Worm (Caenorhabditis elegans): ENCODE data around the gene B0250.5.

Gene B0250.5

ce11 chrV:20527493-20527892 lies 33.8 kb downstream of the B0250.5 start, which contains the start of gene Y38H6C.13:
Gene Y38H6C.13 (plus strand): TSS chrV:20527793.
- TF ChIP-seq ceh-48 (tag; optimal IDR thresholded peaks at IDR 0.05) (no peak), hlh-13 (GFP tag; optimal IDR thresholded peaks at IDR 0.05) (no peak), fax-1 (tag; optimal IDR thresholded peaks at IDR 0.05) (no peak), ztf-16 (tag; optimal IDR thresholded peaks at IDR 0.05) (no peak), ref-2 (tag; optimal IDR thresholded peaks at IDR 0.05) (no peak), pha-2 (tag; optimal IDR thresholded peaks at IDR 0.05) (no peak), ceh-24 (tag; optimal IDR thresholded peaks at IDR 0.05) (no peak), tbx-2 (tag; optimal IDR thresholded peaks at IDR 0.05) (no peak), fkh-6 (tag; optimal IDR thresholded peaks at IDR 0.05) (no peak), mec-3 (tag; optimal IDR thresholded peaks at IDR 0.05; ENCODE audit: borderline replicate concordance) (no peak), nhr-11 (tag; optimal IDR thresholded peaks at IDR 0.05) (no peak), odd-2 (tag; optimal IDR thresholded peaks at IDR 0.05) (no peak), ceh-19 (GFP tag; optimal IDR thresholded peaks at IDR 0.05) (no peak), pha-4 (tag; optimal IDR thresholded peaks at IDR 0.05) (no peak), npax-4 (tag; optimal IDR thresholded peaks at IDR 0.05) (no peak), ceh-9 (tag; optimal IDR thresholded peaks at IDR 0.05) (no peak), F13H6.1 (tag; optimal IDR thresholded peaks at IDR 0.05) (no peak), tbx-7 (tag; optimal IDR thresholded peaks at IDR 0.05) (no peak)

DNA sequence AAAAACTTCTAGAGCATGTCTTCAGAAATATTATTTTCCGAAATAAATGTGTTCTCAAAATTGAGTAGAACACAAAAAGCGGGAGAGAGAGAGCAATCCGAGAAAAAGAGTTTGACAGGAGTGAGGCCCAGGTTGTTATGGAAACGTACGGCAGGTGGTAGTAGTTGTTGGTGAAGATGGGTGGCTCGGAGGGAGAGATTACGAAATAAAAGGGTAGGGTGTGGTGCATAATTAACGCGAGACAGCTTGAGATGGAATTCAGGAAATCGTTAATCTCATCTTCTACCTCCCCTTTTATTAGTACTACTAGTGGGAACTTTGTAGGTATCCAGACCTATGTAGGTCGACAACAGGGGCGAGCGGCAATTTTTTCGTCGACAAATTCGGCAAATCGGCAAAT lies 40.3 kb downstream of the B0250.5 start, which contains the start of gene famh-161:
famh-161 (minus strand) TSS at position 101 of the 400 bp plus-strand sequence.
- TF ChIP-seq dmd-4 (tag; optimal IDR thresholded peaks at IDR 0.05; ENCODE audit: borderline replicate concordance) (no peak), lin-11 (tag; optimal IDR thresholded peaks at IDR 0.05) (no peak), eyg-1 (tag; optimal IDR thresholded peaks at IDR 0.05) (no peak), ceh-45 (GFP tag; IDR thresholded peaks at IDR 0.05) (no peak), sdc-2 (tag; optimal IDR thresholded peaks at IDR 0.05) (no peak), che-1 (tag; optimal IDR thresholded peaks at IDR 0.05) (no peak), ahr-1 (tag; optimal IDR thresholded peaks at IDR 0.05) (no peak), ceh-18 (tag; optimal IDR thresholded peaks at IDR 0.05) (no peak), ceh-30 (tag; optimal IDR thresholded peaks at IDR 0.05) (no peak), elt-4 (tag; optimal IDR thresholded peaks at IDR 0.05) (no peak), ceh-22 (tag; optimal IDR thresholded peaks at IDR 0.05) (no peak), ttx-3 (tag; optimal IDR thresholded peaks at IDR 0.05) (no peak), Y22D7AL.16 (tag; optimal IDR thresholded peaks at IDR 0.05) (no peak), unc-55 (GFP tag; optimal IDR thresholded peaks at IDR 0.05) (no peak), C38D4.7 (GFP tag; optimal IDR thresholded peaks at IDR 0.05) (no peak), fkh-10 (GFP tag; optimal IDR thresholded peaks at IDR 0.05) (no peak)

DNA sequence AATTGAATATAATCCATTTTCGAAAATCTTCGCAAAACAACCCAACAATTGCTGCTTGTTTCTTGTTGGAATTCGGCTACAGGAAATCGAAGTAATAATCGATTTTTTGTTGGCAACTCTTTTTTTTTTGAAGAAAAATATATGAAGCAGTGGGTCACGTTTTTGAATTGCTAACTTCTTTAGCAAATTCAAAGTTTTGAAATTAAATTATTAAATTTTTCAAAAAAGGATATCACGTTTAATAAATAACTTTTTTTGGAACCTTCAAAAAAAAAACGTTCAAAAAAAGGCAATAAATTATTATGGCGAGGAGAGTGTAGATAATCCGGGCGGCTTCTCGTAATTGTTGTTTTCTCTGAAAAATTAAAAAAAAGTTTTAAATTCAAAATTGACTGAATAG lies 42.5 kb downstream of the B0250.5 start, which contains the start of gene Y38H6C.15:
Y38H6C.15 (minus strand) TSS at position 101 of the 400 bp plus-strand sequence.
- TF ChIP-seq rnt-1 (tag; optimal IDR thresholded peaks at IDR 0.05) (no peak), ceh-19 (GFP tag; optimal IDR thresholded peaks at IDR 0.05) (no peak)

DNA sequence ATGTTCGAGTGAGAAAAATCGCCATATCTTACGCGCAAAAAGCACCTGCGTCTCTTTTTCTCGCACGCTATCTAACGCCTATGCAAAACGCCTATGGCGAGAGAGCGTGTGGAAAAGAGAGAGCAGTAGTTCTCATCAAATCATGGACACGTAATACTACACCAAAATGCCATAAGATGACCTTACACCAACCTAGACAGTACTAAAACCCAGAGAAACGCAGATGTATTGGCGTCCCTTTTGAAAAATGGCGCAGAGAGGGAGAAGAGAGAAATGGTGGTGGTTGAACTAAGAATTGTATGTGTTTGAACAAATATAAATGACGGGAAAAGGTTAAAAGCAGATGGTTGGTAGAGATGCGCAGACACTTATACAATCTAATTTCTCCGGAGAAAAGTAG lies 45.3 kb downstream of the B0250.5 start, which contains the start of gene Y38H6C.16:
Y38H6C.16 (minus strand) TSS at position 293 of the 400 bp plus-strand sequence.
- no peak for TF ChIP-seq unc-55 (GFP tag; optimal IDR thresholded peaks at IDR 0.05)
- peak; percentile 14 for TF ChIP-seq elt-2 (tag; optimal IDR thresholded peaks at IDR 0.05)

ce11 chrV:20544092-20544491 lies 50.4 kb downstream of the B0250.5 start, which contains the start of gene slc-36.3:
Gene slc-36.3 (minus strand): TSS chrV:20544192.
- TF ChIP-seq che-1 (tag; optimal IDR thresholded peaks at IDR 0.05) = no peak
- no peak for TF ChIP-seq pag-3 (tag; optimal IDR thresholded peaks at IDR 0.05; ENCODE audit: borderline replicate concordance)
- no peak for TF ChIP-seq C38D4.7 (GFP tag; optimal IDR thresholded peaks at IDR 0.05)
- no peak for TF ChIP-seq pqm-1 (tag; optimal IDR thresholded peaks at IDR 0.05)
- TF ChIP-seq hlh-6 (tag; optimal IDR thresholded peaks at IDR 0.05) = no peak

All from whole organism, late embryonic.